Worm (Caenorhabditis elegans) whole organism, L3 larva: ENCODE measurements around the gene cpr-5.
A peak's percentile ranks its signal among the peaks of the same experiment; 100 is the strongest.

Source experiments
- R02D3.7 ChIP-seq: fragments of 150-350 bp; optimal IDR thresholded peaks from 2 replicates; lab custom pipeline; 2014; ENCODE audit warnings: missing biosample characterization, missing genetic modification characterization
- ZK546.5 ChIP-seq: sonication (generic microtip); optimal IDR thresholded peaks from 2 replicates; lab custom pipeline; 2017; ENCODE audit warnings: missing biosample characterization, missing genetic modification characterization
- aly-2 ChIP-seq: fragments of 150-350 bp; optimal IDR thresholded peaks from 2 replicates; lab custom pipeline; 2014; ENCODE audit warnings: missing biosample characterization, missing genetic modification characterization
- ama-1 ChIP-seq: fragments of 150-350 bp; optimal IDR thresholded peaks from 2 replicates; lab custom pipeline; 2018
- ceh-16 ChIP-seq: sonication (generic microtip); optimal IDR thresholded peaks from 2 replicates; lab custom pipeline; 2017; ENCODE audit warnings: missing biosample characterization, missing genetic modification characterization
- ceh-28 ChIP-seq: fragments of 150-350 bp; optimal IDR thresholded peaks from 2 replicates; lab custom pipeline; 2014; ENCODE audit warnings: missing biosample characterization, missing genetic modification reagents, missing genetic modification characterization
- ceh-82 ChIP-seq: fragments of 150-350 bp; optimal IDR thresholded peaks from 2 replicates; lab custom pipeline; 2014; ENCODE audit warnings: missing biosample characterization, missing genetic modification characterization
- ceh-9 ChIP-seq: sonication (generic microtip); optimal IDR thresholded peaks from 2 replicates; lab custom pipeline; 2018; ENCODE audit warnings: missing biosample characterization, missing genetic modification characterization
- daf-12 ChIP-seq: fragments of 150-350 bp; optimal IDR thresholded peaks from 2 replicates; lab custom pipeline; 2014; ENCODE audit warnings: missing biosample characterization, missing genetic modification reagents, missing genetic modification characterization
- egl-27 ChIP-seq: sonication (generic microtip); optimal IDR thresholded peaks from 4 replicates; lab custom pipeline; 2017; ENCODE audit warnings: missing biosample characterization, missing genetic modification reagents, missing genetic modification characterization
- egl-5 ChIP-seq: fragments of 150-350 bp; optimal IDR thresholded peaks from 2 replicates; lab custom pipeline; 2017; ENCODE audit warnings: missing biosample characterization, missing genetic modification reagents, missing genetic modification characterization, inconsistent platforms
- elt-1 ChIP-seq: fragments of 150-350 bp; optimal IDR thresholded peaks from 2 replicates; lab custom pipeline; 2014; ENCODE audit warnings: missing biosample characterization, missing genetic modification characterization
- elt-2 ChIP-seq: sonication (generic microtip); optimal IDR thresholded peaks from 2 replicates; lab custom pipeline; 2016; ENCODE audit warnings: missing genetic modification reagents, mild to moderate bottlenecking, missing genetic modification characterization, missing compliant biosample characterization
- elt-3 ChIP-seq, 3 experiments: fragments of 150-350 bp in 1 of 3; sonication (generic microtip) in 2 of 3; optimal IDR thresholded peaks; 2 replicates in 2 of 3; 4 replicates in 1 of 3; lab custom pipeline; 2014 to 2017; ENCODE audit warnings: missing biosample characterization in 3 of 3, missing genetic modification characterization in 3 of 3
- eor-1 ChIP-seq, 2 experiments: fragments of 150-350 bp; optimal IDR thresholded peaks; 2 replicates each; lab custom pipeline; 2014 to 2018; ENCODE audit warnings: missing biosample characterization in 2 of 2, missing genetic modification characterization in 2 of 2
- fkh-10 ChIP-seq: sonication (generic microtip); optimal IDR thresholded peaks from 2 replicates; lab custom pipeline; 2017; ENCODE audit warnings: missing biosample characterization, missing genetic modification reagents, missing genetic modification characterization
- fkh-2 ChIP-seq: fragments of 150-350 bp; optimal IDR thresholded peaks from 2 replicates; lab custom pipeline; 2014; ENCODE audit warnings: missing biosample characterization, missing genetic modification reagents, missing genetic modification characterization
- fos-1 ChIP-seq: fragments of 150-350 bp; optimal IDR thresholded peaks from 2 replicates; lab custom pipeline; 2014; ENCODE audit warnings: missing biosample characterization, missing genetic modification characterization
- hmg-11 ChIP-seq: sonication (generic microtip); optimal IDR thresholded peaks from 2 replicates; lab custom pipeline; 2016; ENCODE audit warnings: missing genetic modification characterization, missing compliant biosample characterization
- lin-15B ChIP-seq: fragments of 150-350 bp; optimal IDR thresholded peaks from 2 replicates; lab custom pipeline; 2014; ENCODE audit warnings: missing biosample characterization, missing genetic modification characterization
- lsy-12 ChIP-seq: sonication (generic microtip); optimal IDR thresholded peaks from 2 replicates; lab custom pipeline; 2016; ENCODE audit warnings: mild to moderate bottlenecking, missing genetic modification characterization, missing compliant biosample characterization
- mdl-1 ChIP-seq: fragments of 150-350 bp; optimal IDR thresholded peaks from 2 replicates; lab custom pipeline; 2014; ENCODE audit warnings: missing biosample characterization, missing genetic modification characterization
- mml-1 ChIP-seq: fragments of 150-350 bp; sonication (generic microtip); optimal IDR thresholded peaks from 3 replicates; lab custom pipeline; 2014; ENCODE audit warnings: missing biosample characterization, missing genetic modification characterization
- nhr-11 ChIP-seq: fragments of 150-350 bp; optimal IDR thresholded peaks from 2 replicates; lab custom pipeline; 2014; ENCODE audit warnings: missing biosample characterization, missing genetic modification characterization
- nhr-12 ChIP-seq: fragments of 150-350 bp; optimal IDR thresholded peaks from 2 replicates; lab custom pipeline; 2014; ENCODE audit warnings: missing biosample characterization, missing genetic modification characterization
- nhr-23 ChIP-seq: fragments of 150-350 bp; optimal IDR thresholded peaks from 2 replicates; lab custom pipeline; 2014; ENCODE audit warnings: missing biosample characterization, missing genetic modification reagents, missing genetic modification characterization
- nhr-237 ChIP-seq: fragments of 150-350 bp; optimal IDR thresholded peaks from 2 replicates; lab custom pipeline; 2014; ENCODE audit warnings: missing biosample characterization, missing genetic modification characterization
- nhr-25 ChIP-seq: sonication (generic microtip); optimal IDR thresholded peaks from 2 replicates; lab custom pipeline; 2017; ENCODE audit warnings: missing biosample characterization, missing genetic modification characterization
- nhr-28 ChIP-seq: fragments of 150-350 bp; optimal IDR thresholded peaks from 2 replicates; lab custom pipeline; 2014; ENCODE audit warnings: missing biosample characterization, missing genetic modification characterization
- nhr-43 ChIP-seq: sonication (generic microtip); optimal IDR thresholded peaks from 2 replicates; lab custom pipeline; 2016; ENCODE audit warnings: mild to moderate bottlenecking, missing genetic modification characterization, missing compliant biosample characterization; ENCODE audit not compliant: poor library complexity, severe bottlenecking
- nhr-67 ChIP-seq: fragments of 150-350 bp; optimal IDR thresholded peaks from 2 replicates; lab custom pipeline; 2014; ENCODE audit warnings: missing biosample characterization, missing genetic modification characterization
- nhr-76 ChIP-seq: fragments of 150-350 bp; sonication (generic microtip); optimal IDR thresholded peaks from 5 replicates; lab custom pipeline; 2014; ENCODE audit warnings: missing biosample characterization, missing genetic modification characterization
- nhr-77 ChIP-seq: fragments of 150-350 bp; optimal IDR thresholded peaks from 2 replicates; lab custom pipeline; 2014; ENCODE audit warnings: missing biosample characterization, missing genetic modification characterization
- pha-4 ChIP-seq: fragments of 150-350 bp; optimal IDR thresholded peaks from 2 replicates; lab custom pipeline; 2014; ENCODE audit warnings: missing biosample characterization, missing genetic modification reagents, missing genetic modification characterization
- pqm-1 ChIP-seq: fragments of 150-350 bp; optimal IDR thresholded peaks from 2 replicates; lab custom pipeline; 2017; ENCODE audit warnings: missing biosample characterization, missing genetic modification characterization, inconsistent platforms
- sea-2 ChIP-seq: fragments of 150-350 bp; sonication (generic microtip); optimal IDR thresholded peaks from 4 replicates; lab custom pipeline; 2014; ENCODE audit warnings: missing biosample characterization, missing genetic modification reagents, missing genetic modification characterization
- skn-1 ChIP-seq: fragments of 150-350 bp; optimal IDR thresholded peaks from 2 replicates; lab custom pipeline; 2014; ENCODE audit warnings: missing biosample characterization, missing genetic modification characterization
- snpc-4 ChIP-seq: fragments of 150-350 bp; optimal IDR thresholded peaks from 2 replicates; lab custom pipeline; 2014; ENCODE audit warnings: missing biosample characterization, missing genetic modification characterization
- tbx-2 ChIP-seq: sonication (generic microtip); optimal IDR thresholded peaks from 2 replicates; lab custom pipeline; 2016; ENCODE audit warnings: mild to moderate bottlenecking, missing genetic modification characterization, missing compliant biosample characterization
- unc-39 ChIP-seq: sonication (generic microtip); optimal IDR thresholded peaks from 4 replicates; lab custom pipeline; 2017; ENCODE audit warnings: missing biosample characterization, missing genetic modification characterization
- unc-62 ChIP-seq: fragments of 150-350 bp; sonication (generic microtip); optimal IDR thresholded peaks from 4 replicates; lab custom pipeline; 2014; ENCODE audit warnings: missing biosample characterization, missing genetic modification reagents, missing genetic modification characterization
- zag-1 ChIP-seq: fragments of 150-350 bp; optimal IDR thresholded peaks from 2 replicates; lab custom pipeline; 2014; ENCODE audit warnings: missing biosample characterization, missing genetic modification characterization
- ztf-11 ChIP-seq: fragments of 150-350 bp; optimal IDR thresholded peaks from 2 replicates; lab custom pipeline; 2014; ENCODE audit warnings: missing biosample characterization, missing genetic modification characterization

The cpr-5 gene

ce11 chrV:1153925-1154324, 20.1 kb upstream of the cpr-5 start (continued):
- TF ChIP-seq nhr-67 (tag; lab: Kevin White, UChicago), result no peak
- TF ChIP-seq ZK546.5 (tag; lab: Kevin White, UChicago), result no peak
- no peak for TF ChIP-seq ztf-11
- no peak for TF ChIP-seq nhr-28

- no peak for TF ChIP-seq ama-1
- TF ChIP-seq nhr-237 (tag; lab: Kevin White, UChicago), result no peak
- no peak for TF ChIP-seq pqm-1 (tag; lab: Kevin White, UChicago)
- TF ChIP-seq elt-1 (tag; lab: Kevin White, UChicago), result no peak
- no peak for TF ChIP-seq aly-2
- TF ChIP-seq unc-39, result no peak
- TF ChIP-seq tbx-2, result no peak
- TF ChIP-seq sea-2 (GFP tag; lab: Kevin White, UChicago), result no peak
- TF ChIP-seq egl-27, result no peak
- TF ChIP-seq fkh-2 (tag; lab: Kevin White, UChicago), result no peak
- no peak for TF ChIP-seq ceh-9 (tag; lab: Kevin White, UChicago)
- TF ChIP-seq fos-1 (tag; lab: Kevin White, UChicago), result no peak
- no peak for TF ChIP-seq mdl-1 (tag; lab: Kevin White, UChicago)
Observed at ce11 chrV:1153387-1153786, 19.6 kb upstream of the cpr-5 start.

ce11 chrV:1152736-1153135, 18.9 kb upstream of the cpr-5 start:
- TF ChIP-seq ZK546.5 (tag; lab: Kevin White, UChicago) (no peak), pqm-1 (tag; lab: Kevin White, UChicago) (no peak), elt-1 (tag; lab: Kevin White, UChicago) (no peak), hmg-11 (tag; lab: Kevin White, UChicago) (no peak), tbx-2 (no peak), nhr-43 (tag; lab: Kevin White, UChicago) (no peak), sea-2 (GFP tag; lab: Kevin White, UChicago) (no peak), nhr-23 (tag; lab: Kevin White, UChicago) (no peak)

- TF ChIP-seq ceh-82 (tag; lab: Kevin White, UChicago), result no peak
- TF ChIP-seq fkh-10 (GFP tag; lab: Kevin White, UChicago), result no peak
- TF ChIP-seq lin-15B (tag; lab: Kevin White, UChicago), result no peak
Observed at ce11 chrV:1151830-1152229, 18.0 kb upstream of the cpr-5 start.

DNA sequence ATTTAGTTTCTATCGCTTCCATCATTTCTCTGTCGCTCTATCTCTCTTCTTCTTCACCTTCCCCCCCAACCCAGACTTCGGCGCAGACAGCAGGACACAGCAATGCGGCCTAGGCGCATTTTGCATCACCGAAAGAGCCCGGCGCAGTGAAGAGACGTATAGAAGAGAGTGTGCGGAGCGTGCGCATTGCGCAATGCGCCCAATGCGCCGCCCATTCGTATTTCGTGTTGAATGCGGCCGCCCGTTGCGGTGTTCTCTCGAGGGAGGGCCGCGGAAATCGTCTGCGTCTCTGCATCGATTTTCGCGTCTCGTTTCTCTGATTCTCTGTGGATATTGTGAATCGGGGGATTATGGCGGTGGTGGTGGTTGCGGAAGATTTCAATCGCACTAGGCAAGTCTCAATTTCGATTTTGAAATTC, 17.5 kb upstream of the cpr-5 start:
- TF ChIP-seq elt-3 (tag; optimal IDR thresholded peaks at IDR 0.05; lab: Kevin White, UChicago) (peak in 1 of 3 experiments; percentile 92), mml-1 (no peak), daf-12 (tag; lab: Kevin White, UChicago) (no peak), nhr-23 (tag; lab: Kevin White, UChicago) (peak; percentile 93), unc-39 (no peak), nhr-28 (no peak), snpc-4 (tag; lab: Kevin White, UChicago) (peak; percentile 83), egl-27 (peak; percentile 89), ceh-28 (tag; lab: Kevin White, UChicago) (peak; percentile 96), nhr-76 (tag; lab: Kevin White, UChicago) (peak; percentile 24), nhr-77 (peak; percentile 86), ceh-16 (tag; lab: Kevin White, UChicago) (peak; percentile 61), nhr-11 (tag; lab: Kevin White, UChicago) (peak; percentile 99), lin-15B (tag; lab: Kevin White, UChicago) (peak; percentile 94), fkh-2 (tag; lab: Kevin White, UChicago) (peak; percentile 2), ceh-82 (tag; lab: Kevin White, UChicago) (peak; percentile 86), unc-62 (GFP tag; lab: Kevin White, UChicago) (peak; percentile 94), elt-2 (tag; lab: Kevin White, UChicago) (peak; percentile 96), nhr-237 (tag; lab: Kevin White, UChicago) (peak; percentile 63), ama-1 (peak; percentile 46), egl-5 (tag; lab: Kevin White, UChicago) (peak; percentile 87), lsy-12 (tag; lab: Kevin White, UChicago) (peak; percentile 99), eor-1 (tag; optimal IDR thresholded peaks at IDR 0.05; lab: Kevin White, UChicago) (peak in 1 of 2 experiments; percentile 79), pha-4 (tag; lab: Kevin White, UChicago) (peak; percentile 88), zag-1 (tag; lab: Kevin White, UChicago) (peak; percentile 84), sea-2 (GFP tag; lab: Kevin White, UChicago) (peak; percentile 100), ceh-9 (tag; lab: Kevin White, UChicago) (no peak), hmg-11 (tag; lab: Kevin White, UChicago) (peak; percentile 97), nhr-25 (tag; lab: Kevin White, UChicago) (peak; percentile 98), nhr-43 (tag; lab: Kevin White, UChicago) (peak; percentile 96), skn-1 (peak; percentile 87), tbx-2 (peak; percentile 97), ZK546.5 (tag; lab: Kevin White, UChicago) (peak; percentile 65), elt-1 (tag; lab: Kevin White, UChicago) (peak; percentile 73), nhr-12 (tag; lab: Kevin White, UChicago) (no peak), fos-1 (tag; lab: Kevin White, UChicago) (peak; percentile 92), R02D3.7 (tag; lab: Kevin White, UChicago) (peak; percentile 90), pqm-1 (tag; lab: Kevin White, UChicago) (peak; percentile 83)
